Worm (Caenorhabditis elegans): Measurements from ENCODE around the gene acr-16.
"Not testable (repeated sequence)": the region's sequence is repeated elsewhere in the genome, so short reads cannot be mapped to it uniquely, and the experiment has no call there.

Gene acr-16

DNA sequence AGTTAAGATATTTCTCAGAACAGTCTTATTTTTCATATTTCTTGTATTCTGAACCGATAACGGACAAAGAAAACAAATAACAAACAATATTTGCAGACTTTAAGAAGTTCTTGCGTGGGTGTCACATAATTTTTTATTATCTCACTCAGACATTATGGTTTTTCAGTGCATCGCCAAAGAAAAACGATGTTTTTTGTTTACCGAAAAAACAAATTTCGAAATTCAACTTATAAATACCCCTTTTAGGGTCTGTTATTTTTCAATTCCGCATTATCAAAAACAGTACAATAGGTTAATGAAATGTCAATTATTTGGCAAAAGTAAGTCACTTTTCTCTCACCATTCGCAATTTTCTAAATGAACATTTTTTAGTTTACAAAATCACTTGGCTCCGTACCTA, 24.0 kb upstream of the acr-16 start, which contains the start of gene otpl-4:
otpl-4 (plus strand) TSS at position 301 of the 400 bp plus-strand sequence.
- TF ChIP-seq dao-5 (tag; optimal IDR thresholded peaks at IDR 0.05) (no peak), W03F9.2 (tag; optimal IDR thresholded peaks at IDR 0.05) (no peak), him-1 (tag; optimal IDR thresholded peaks at IDR 0.05) (no peak)

DNA sequence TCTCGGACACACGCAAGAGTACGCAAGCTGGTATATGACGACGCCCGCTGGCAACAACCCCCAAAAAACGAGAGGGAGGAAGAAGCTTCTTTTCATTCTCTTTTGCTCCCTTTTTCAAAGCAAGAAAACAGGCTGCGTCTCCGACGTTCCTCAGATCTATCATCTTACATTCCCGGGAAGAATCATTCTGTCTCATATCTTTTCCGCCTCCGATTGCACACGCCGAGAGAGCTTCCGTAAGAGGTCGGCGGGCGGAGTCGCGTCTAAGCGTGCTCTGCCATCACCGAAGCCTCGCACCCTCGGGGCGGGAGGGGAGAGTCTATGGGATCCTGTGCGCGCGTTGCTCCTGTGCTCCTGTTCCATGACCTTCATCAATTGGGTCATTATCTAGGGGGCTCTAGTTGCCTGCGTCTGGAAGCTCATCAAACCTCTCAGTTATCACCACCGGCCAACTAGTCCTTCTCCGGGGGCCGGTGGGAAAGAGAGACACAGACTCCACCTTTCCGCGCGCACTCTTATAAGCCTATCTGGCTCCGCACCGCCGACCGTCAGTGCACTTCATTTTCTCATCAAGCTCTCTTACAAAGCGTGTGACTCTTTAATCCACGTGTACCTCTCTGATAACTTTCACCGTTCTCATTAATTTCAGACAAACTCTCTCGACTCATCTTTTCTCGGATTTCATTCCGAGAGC, 15.3 kb upstream of the acr-16 start, which contains the start of the genes slc-17.8 and asns-1:
slc-17.8 (minus strand) TSS at position 51 of the 694 bp plus-strand sequence.
asns-1 (plus strand) TSS at position 644 of the 694 bp plus-strand sequence.
- no peak for TF ChIP-seq him-1 (tag; optimal IDR thresholded peaks at IDR 0.05)
- no peak for TF ChIP-seq dao-5 (tag; optimal IDR thresholded peaks at IDR 0.05)
- no peak for TF ChIP-seq W03F9.2 (tag; optimal IDR thresholded peaks at IDR 0.05)

DNA sequence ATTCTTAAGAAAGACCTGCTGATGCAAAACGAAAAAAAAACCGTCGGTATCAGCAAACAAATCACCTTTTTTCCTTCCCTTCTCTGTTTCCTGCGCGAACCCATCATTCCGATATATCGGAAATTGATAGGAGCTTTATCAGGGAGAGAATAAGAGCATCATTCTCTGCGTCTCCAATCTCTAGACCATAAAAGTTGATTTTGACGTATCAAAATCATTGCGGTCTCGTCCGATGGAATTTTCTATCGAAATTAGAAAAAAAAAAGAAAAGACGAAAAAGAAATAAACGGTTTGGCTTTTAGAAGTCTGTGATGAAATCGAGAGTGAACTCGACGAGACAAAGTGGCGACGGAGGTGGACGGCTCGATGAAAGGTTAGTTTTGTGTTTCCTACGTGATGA, 12.0 kb upstream of the acr-16 start, which contains the start of gene stdh-4:
stdh-4 (plus strand) TSS at position 301 of the 400 bp plus-strand sequence.
- TF ChIP-seq dao-5 (tag; optimal IDR thresholded peaks at IDR 0.05) (no peak), W03F9.2 (tag; optimal IDR thresholded peaks at IDR 0.05) (no peak), him-1 (tag; optimal IDR thresholded peaks at IDR 0.05) (no peak)

DNA sequence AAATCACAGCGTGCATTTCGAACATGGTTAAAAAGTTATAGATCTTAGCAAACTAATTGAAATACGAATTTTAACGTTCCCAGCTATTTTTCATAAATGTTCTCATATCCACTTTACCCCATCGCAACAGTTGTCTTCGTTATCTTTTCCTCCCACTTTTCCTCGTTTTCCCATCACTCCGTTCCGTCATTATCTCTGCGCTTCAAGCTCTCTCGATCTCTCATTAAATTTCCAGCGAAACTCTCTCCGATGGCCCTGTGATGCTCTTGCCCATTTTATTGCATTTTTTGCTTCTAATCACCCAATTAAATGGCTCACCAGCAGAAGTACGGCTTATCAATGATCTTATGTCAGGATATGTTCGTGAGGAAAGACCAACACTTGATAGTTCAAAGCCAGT, 8.6 kb upstream of the acr-16 start, which contains the start of gene acr-15:
acr-15 (plus strand) TSS at position 236 of the 400 bp plus-strand sequence.
- TF ChIP-seq W03F9.2 (tag; optimal IDR thresholded peaks at IDR 0.05), result no peak
- TF ChIP-seq dao-5 (tag; optimal IDR thresholded peaks at IDR 0.05), result no peak
- TF ChIP-seq him-1 (tag; optimal IDR thresholded peaks at IDR 0.05), result no peak

DNA sequence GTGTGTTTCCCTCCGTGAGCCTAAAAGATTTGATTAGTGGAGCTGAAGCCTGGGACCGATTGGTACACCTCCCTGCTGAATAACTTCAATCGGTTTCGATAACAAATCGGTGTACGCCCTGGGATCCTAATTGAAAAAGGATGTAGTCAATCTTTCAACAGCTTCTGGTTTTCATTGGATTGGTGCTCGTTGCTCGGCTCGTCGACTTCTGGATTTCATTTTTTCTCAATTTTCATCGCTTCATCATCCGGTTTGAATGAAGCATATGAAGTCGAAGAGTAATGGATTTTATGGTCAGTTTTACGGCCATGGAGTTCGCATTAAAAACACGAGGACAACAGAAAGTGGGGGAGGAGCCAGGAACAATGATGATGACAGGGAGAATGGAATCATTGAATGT, 5.1 kb upstream of the acr-16 start:
- no peak for TF ChIP-seq him-1 (tag; optimal IDR thresholded peaks at IDR 0.05)
- no peak for TF ChIP-seq dao-5 (tag; optimal IDR thresholded peaks at IDR 0.05)
- no peak for TF ChIP-seq W03F9.2 (tag; optimal IDR thresholded peaks at IDR 0.05)

DNA sequence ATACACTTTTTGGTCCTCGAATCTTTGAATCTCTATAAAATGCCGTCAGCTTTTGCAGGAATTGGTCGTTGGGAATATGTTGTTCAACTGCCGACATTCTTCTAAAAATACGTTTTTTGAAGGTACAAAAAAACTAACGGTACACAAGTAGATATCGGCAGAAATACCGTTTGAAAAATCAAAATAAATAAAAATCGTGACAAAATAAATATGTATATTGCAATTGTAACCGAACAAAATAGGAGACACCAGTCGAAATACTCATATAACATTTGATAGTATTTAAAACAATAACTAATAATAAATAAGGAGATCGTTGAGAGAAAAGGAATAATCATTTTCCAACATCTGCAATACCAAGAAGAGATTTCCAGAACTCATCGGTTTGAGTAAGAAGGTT, 4.1 kb downstream of the acr-16 start, which contains the start of gene F25G6.8:
F25G6.8 (minus strand) TSS at position 101 of the 400 bp plus-strand sequence.
- TF ChIP-seq W03F9.2 (tag; optimal IDR thresholded peaks at IDR 0.05), result no peak
- no peak for TF ChIP-seq him-1 (tag; optimal IDR thresholded peaks at IDR 0.05)

DNA sequence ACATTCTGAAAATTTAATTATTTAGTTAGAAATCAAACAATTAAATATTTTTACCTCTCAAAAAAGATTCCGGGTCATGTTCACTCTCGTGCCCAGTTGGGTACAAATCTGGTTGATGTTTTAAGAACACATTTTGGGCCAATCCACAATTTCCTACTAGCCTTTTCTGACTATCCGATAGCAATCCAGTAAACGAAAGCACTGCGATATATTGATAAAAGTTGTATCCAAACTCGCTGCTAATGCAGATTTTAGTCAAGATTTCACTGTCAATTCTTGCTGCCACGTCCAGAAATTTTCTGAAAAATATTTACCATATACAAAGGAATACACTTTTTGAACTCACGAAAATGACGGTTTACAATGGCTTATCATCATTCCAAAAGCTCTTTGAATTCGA, 8.2 kb downstream of the acr-16 start:
- TF ChIP-seq dao-5 (tag; optimal IDR thresholded peaks at IDR 0.05) (no peak), W03F9.2 (tag; optimal IDR thresholded peaks at IDR 0.05) (no peak), him-1 (tag; optimal IDR thresholded peaks at IDR 0.05) (no peak)

DNA sequence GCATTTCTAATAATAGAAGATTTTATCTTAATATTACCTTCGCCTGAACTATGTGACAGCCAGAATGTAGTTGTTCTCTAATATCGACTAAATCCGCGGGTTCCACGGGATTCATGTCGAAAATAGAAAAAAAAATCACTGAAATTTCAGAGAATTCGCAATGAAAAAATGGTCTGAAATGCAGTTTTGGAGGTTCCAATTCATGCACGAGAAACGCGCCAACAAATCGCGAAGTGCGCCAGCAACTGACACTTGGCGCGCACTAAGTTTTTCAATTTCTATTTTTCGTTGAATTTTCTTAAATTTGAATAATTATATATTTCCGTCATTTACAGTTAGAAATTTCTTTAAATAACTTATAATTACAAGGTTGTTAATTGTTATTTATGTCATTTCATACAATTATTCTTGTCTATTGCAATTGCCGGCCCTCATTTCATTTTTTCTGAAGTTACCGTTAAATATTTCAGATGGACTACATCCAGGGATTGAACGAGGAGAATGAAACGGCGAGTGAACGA, 8.9 kb downstream of the acr-16 start, which contains the start of the genes F25G6.9 and symk-1:
F25G6.9 (minus strand) TSS at position 160 of the 521 bp plus-strand sequence.
symk-1 (plus strand) TSS at position 471 of the 521 bp plus-strand sequence.
- peak; percentile 70 for TF ChIP-seq W03F9.2 (tag; optimal IDR thresholded peaks at IDR 0.05)
- TF ChIP-seq dao-5 (tag; optimal IDR thresholded peaks at IDR 0.05), result no peak
- no peak for TF ChIP-seq him-1 (tag; optimal IDR thresholded peaks at IDR 0.05)

DNA sequence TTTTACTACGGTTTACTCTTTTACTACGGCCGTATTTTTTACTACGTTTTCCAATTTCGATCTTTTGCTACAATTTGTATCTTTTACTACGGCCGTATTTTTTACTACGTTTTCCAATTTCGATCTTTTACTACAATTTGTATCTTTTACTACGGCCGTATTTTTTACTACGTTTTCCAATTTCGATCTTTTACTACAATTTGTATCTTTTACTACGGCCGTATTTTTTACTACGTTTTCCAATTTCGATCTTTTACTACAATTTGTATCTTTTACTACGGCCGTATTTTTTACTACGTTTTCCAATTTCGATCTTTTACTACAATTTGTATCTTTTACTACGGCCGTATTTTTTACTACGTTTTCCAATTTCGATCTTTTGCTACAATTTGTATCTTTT, 13.7 kb downstream of the acr-16 start, which contains the start of gene F25G6.1:
F25G6.1 (plus strand) TSS at position 301 of the 400 bp plus-strand sequence.
- TF ChIP-seq W03F9.2, him-1, dao-5 (tag; optimal IDR thresholded peaks at IDR 0.05): not testable (repeated sequence)

DNA sequence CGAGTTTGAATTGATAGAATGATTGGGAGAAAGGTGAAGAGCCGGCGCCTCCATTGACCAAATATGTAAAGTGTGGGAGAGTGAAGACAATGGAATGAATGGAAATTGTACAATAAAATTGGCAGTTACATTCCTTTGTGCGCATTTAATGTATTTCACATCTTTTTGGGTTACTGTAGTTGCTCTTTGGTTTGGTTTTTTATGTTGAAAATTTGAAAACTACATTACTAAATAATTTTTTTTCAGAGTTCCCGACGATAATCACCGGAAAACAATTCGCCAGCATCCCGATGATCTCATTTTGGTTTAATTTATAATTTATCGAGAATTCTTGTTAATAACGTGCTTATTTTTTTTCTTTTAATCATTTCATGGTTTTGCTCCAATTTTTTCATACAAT, 19.9 kb downstream of the acr-16 start, which contains the start of gene C10B5.1:
C10B5.1 (plus strand) TSS at position 301 of the 400 bp plus-strand sequence.
- TF ChIP-seq dao-5 (tag; optimal IDR thresholded peaks at IDR 0.05), result no peak
- no peak for TF ChIP-seq W03F9.2 (tag; optimal IDR thresholded peaks at IDR 0.05)
- TF ChIP-seq him-1 (tag; optimal IDR thresholded peaks at IDR 0.05), result no peak

DNA sequence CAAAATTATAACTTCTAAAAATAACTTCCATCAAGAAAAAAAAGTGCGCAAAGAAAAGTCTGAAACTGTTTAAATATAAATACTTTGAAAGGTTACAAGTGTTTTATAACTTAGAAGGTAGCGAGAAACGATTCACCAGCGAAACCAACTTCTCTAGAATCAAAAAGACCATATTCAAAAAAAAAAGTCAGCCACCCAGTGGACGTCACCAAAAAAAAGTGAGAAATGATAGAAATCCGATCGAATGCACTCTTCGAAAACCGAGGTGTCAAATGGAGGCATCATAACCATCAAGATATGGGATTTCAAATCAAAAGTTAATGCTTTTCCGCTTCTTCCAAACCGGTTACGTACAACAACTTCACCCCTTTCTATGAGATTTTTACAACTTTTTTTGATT, 25.5 kb downstream of the acr-16 start:
- TF ChIP-seq dao-5 (tag; optimal IDR thresholded peaks at IDR 0.05) (no peak), W03F9.2 (tag; optimal IDR thresholded peaks at IDR 0.05) (no peak), him-1 (tag; optimal IDR thresholded peaks at IDR 0.05) (no peak)

DNA sequence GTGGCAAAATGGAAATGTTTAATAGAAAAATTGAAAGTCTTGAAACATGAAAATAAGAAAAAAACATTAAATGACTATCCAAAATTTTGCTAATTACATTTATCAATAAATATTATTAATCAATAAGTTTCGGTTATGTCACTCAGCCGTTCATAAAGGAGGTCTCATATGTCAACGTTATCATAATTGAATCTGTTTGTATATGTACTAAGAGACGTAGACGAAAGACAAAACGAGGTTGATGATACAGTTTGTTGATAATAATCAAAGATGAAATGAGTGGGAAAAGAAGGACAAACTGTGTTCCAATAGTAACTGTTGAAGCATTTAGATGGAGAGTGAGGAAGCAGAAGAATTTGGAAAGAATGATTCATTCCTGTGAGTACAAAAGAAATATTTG, 25.9 kb downstream of the acr-16 start:
- TF ChIP-seq him-1 (tag; optimal IDR thresholded peaks at IDR 0.05) (no peak), W03F9.2 (tag; optimal IDR thresholded peaks at IDR 0.05) (no peak), dao-5 (tag; optimal IDR thresholded peaks at IDR 0.05) (no peak)

DNA sequence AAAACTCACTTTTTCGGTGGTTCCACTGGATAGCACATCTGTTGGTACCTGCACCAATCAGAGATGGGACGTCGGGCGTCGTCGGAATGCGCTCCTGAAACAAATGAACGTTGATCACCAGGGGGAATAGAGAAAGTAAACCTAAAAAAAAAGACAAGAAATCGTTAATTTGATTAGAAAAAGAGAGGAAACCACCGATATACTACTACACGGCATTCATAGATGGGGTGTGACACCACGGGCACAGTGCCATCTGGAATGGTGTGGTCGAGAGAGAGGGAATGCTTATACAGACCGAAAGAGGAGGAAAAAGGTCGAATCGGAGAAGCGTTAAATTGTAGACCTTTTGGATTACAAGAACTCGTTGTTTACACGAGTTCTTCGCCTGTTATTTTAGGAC, 27.1 kb downstream of the acr-16 start, which contains the start of gene C10B5.3:
C10B5.3 (minus strand) TSS at position 101 of the 400 bp plus-strand sequence.
- no peak for TF ChIP-seq dao-5 (tag; optimal IDR thresholded peaks at IDR 0.05)
- TF ChIP-seq W03F9.2 (tag; optimal IDR thresholded peaks at IDR 0.05), result no peak
- TF ChIP-seq him-1 (tag; optimal IDR thresholded peaks at IDR 0.05), result no peak
